Fruit fly (Drosophila melanogaster): Measurements from ENCODE around the gene SH3PX1.

The SH3PX1 gene

DNA sequence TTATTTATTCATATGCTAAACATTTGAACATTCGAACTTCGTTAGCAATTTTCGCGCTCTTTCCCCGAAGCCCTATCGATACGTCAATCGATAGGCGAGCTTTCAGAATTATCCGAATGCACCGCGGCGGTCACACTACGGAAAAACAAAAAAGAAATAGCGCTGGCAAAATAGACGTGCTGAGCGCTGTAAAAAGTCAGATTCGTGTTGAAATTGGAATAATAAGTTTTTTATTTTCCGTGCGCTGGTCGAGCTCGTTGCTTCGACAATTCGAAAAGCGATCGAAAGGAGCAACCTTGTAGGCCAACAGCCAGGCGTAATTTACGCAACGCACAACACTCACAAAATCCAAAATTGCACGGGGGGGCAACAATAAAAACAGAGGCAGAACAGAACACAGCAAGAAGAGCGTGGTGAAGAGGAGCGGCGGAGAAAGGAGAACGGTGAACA, 15.4 kb downstream of the SH3PX1 start, which contains the start of gene Ubc4 (continued):
- TF ChIP-seq D19B (GFP tag; optimal IDR thresholded peaks at IDR 0.05), result no peak
- no peak for TF ChIP-seq tap (tag; optimal IDR thresholded peaks at IDR 0.05)
- no peak for TF ChIP-seq ftz-f1 (GFP tag; optimal IDR thresholded peaks at IDR 0.05)
- no peak for TF ChIP-seq al (GFP tag; IDR thresholded peaks at IDR 0.05)
- TF ChIP-seq gro (GFP tag; optimal IDR thresholded peaks at IDR 0.05), result peak; percentile 42
- TF ChIP-seq CG9437 (GFP tag; optimal IDR thresholded peaks at IDR 0.05), result no peak
- TF ChIP-seq NFAT (GFP tag; IDR thresholded peaks at IDR 0.05), result peak; percentile 62; the same call in 1 of the 2 replicates
- TF ChIP-seq Drgx (GFP tag; IDR thresholded peaks at IDR 0.05), result no peak
- TF ChIP-seq CG12769 (tag; optimal IDR thresholded peaks at IDR 0.05), result no peak
- TF ChIP-seq slbo (GFP tag; IDR thresholded peaks at IDR 0.05), result peak; percentile 54; the same call in 1 of the 2 replicates
- no peak for TF ChIP-seq CG3065 (GFP tag; optimal IDR thresholded peaks at IDR 0.05)
- TF ChIP-seq CG4360 (GFP tag; IDR thresholded peaks at IDR 0.05), result no peak
- peak; percentile 18 for TF ChIP-seq Sin3A (optimal IDR thresholded peaks at IDR 0.05)
- TF ChIP-seq lov (optimal IDR thresholded peaks at IDR 0.05), result no peak
- TF ChIP-seq lov (GFP tag; IDR thresholded peaks at IDR 0.05), result no peak
- TF ChIP-seq dpn (GFP tag; optimal IDR thresholded peaks at IDR 0.05), result peak in 1 of 2 experiments; percentile 2
- no peak for TF ChIP-seq wor (GFP tag; IDR thresholded peaks at IDR 0.05)
- no peak for TF ChIP-seq CG11504 (tag; optimal IDR thresholded peaks at IDR 0.05)
- TF ChIP-seq her (GFP tag; optimal IDR thresholded peaks at IDR 0.05), result peak; percentile 19
- no peak for TF ChIP-seq Hmx (GFP tag; optimal IDR thresholded peaks at IDR 0.05)
- TF ChIP-seq CG10431 (GFP tag; optimal IDR thresholded peaks at IDR 0.05), result no peak
- TF ChIP-seq CG9609 (GFP tag; optimal IDR thresholded peaks at IDR 0.05), result no peak
- no peak for TF ChIP-seq CG10565 (GFP tag; optimal IDR thresholded peaks at IDR 0.05)
- peak; percentile 52 for TF ChIP-seq nom (GFP tag; optimal IDR thresholded peaks at IDR 0.05)
- TF ChIP-seq Atf6 (GFP tag; IDR thresholded peaks at IDR 0.05), result no peak; the same call in 1 of the 2 replicates
- TF ChIP-seq Max (GFP tag; optimal IDR thresholded peaks at IDR 0.05), result no peak
- TF ChIP-seq slou (GFP tag; optimal IDR thresholded peaks at IDR 0.05), result no peak
- no peak for TF ChIP-seq CG12219 (GFP tag; optimal IDR thresholded peaks at IDR 0.05)
- TF ChIP-seq C15 (GFP tag; IDR thresholded peaks at IDR 0.05), result no peak
- no peak for TF ChIP-seq zfh1 (GFP tag; IDR thresholded peaks at IDR 0.05)
- no peak for TF ChIP-seq lmd (GFP tag; IDR thresholded peaks at IDR 0.05)
- no peak for TF ChIP-seq tin (GFP tag; optimal IDR thresholded peaks at IDR 0.05)
- TF ChIP-seq kay (GFP tag; optimal IDR thresholded peaks at IDR 0.05), result no peak
- TF ChIP-seq CG3281 (GFP tag; optimal IDR thresholded peaks at IDR 0.05), result no peak
- 0 out of 2 replicates have a peak, but pooled peaks have one; percentile 22 for TF ChIP-seq CG2129 (GFP tag; IDR thresholded peaks at IDR 0.05; ENCODE audit: partially characterized antibody)
- TF ChIP-seq CG1603 (tag; optimal IDR thresholded peaks at IDR 0.05), result peak; percentile 56
- no peak for TF ChIP-seq CG4730 (GFP tag; IDR thresholded peaks at IDR 0.05)
- peak; percentile 4 for TF ChIP-seq Dip3 (GFP tag; optimal IDR thresholded peaks at IDR 0.05)
- no peak for TF ChIP-seq schlank (tag; optimal IDR thresholded peaks at IDR 0.05)
- TF ChIP-seq luna (GFP tag; optimal IDR thresholded peaks at IDR 0.05), result no peak
- TF ChIP-seq az2 (GFP tag; optimal IDR thresholded peaks at IDR 0.05), result no peak
- TF ChIP-seq slp2 (GFP tag; optimal IDR thresholded peaks at IDR 0.05), result no peak
- no peak for TF ChIP-seq CG11560 (tag; IDR thresholded peaks at IDR 0.05)
- no peak for TF ChIP-seq Awh (GFP tag; IDR thresholded peaks at IDR 0.05)
- TF ChIP-seq Asciz (GFP tag; optimal IDR thresholded peaks at IDR 0.05), result no peak
- TF ChIP-seq pita (GFP tag; optimal IDR thresholded peaks at IDR 0.05), result no peak
- TF ChIP-seq CG43689 (GFP tag; IDR thresholded peaks at IDR 0.05), result no peak
- TF ChIP-seq NC2β (GFP tag; optimal IDR thresholded peaks at IDR 0.05), result no peak
- TF ChIP-seq stwl (tag; optimal IDR thresholded peaks at IDR 0.05), result peak; percentile 54
- TF ChIP-seq HmgZ (tag; optimal IDR thresholded peaks at IDR 0.05), result peak; percentile 55
- TF ChIP-seq CG7271 (tag; optimal IDR thresholded peaks at IDR 0.05), result no peak
- peak; percentile 77 for TF ChIP-seq ato (GFP tag; IDR thresholded peaks at IDR 0.05; ENCODE audit: partially characterized antibody)
- TF ChIP-seq Spps (tag; optimal IDR thresholded peaks at IDR 0.05), result no peak

Data from whole organism, embryonic.